Worm (Caenorhabditis elegans): ENCODE measurements around the gene F13H8.8.

Gene F13H8.8

DNA sequence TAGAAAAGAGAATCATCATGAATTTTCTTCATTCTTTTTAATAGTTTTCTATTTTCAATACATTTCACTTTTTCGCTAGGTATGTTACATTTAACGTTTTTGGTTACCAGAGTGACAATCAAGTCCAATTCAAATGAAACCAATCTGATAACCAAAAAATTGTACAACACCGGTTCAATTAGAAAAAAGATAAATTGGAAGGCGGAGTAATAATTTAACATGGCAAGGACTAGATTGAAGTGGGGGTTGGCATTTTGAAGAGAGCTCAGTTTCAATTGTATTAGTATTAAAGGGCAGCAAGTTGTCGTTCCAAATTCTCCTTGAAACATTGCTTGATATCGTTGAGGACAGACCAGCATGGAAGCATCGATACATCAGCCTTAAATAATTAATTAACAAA lies 15.2 kb downstream of the F13H8.8 start:
- TF ChIP-seq F26F4.8 (GFP tag; conservative IDR thresholded peaks at IDR 0.05), result no peak
- TF ChIP-seq snpc-1.2 (GFP tag; IDR thresholded peaks at IDR 0.05), result 0 out of 2 replicates have a peak, but pooled peaks have one; percentile 36
- no peak for TF ChIP-seq F37D6.2 (tag; optimal IDR thresholded peaks at IDR 0.05)
- TF ChIP-seq mdt-29 (GFP tag; IDR thresholded peaks at IDR 0.05), result 0 out of 2 replicates have a peak, but pooled peaks have one; percentile 25
- no peak for TF ChIP-seq lsy-2 (tag; optimal IDR thresholded peaks at IDR 0.05)
- peak; percentile 19 for TF ChIP-seq unc-130 (GFP tag; optimal IDR thresholded peaks at IDR 0.05)
- TF ChIP-seq F10B5.3 (tag; optimal IDR thresholded peaks at IDR 0.05), result no peak
- TF ChIP-seq lin-38 (GFP tag; IDR thresholded peaks at IDR 0.05), result peak; percentile 50; the same call in 1 of the 2 replicates
- TF ChIP-seq R02D3.7 (tag; optimal IDR thresholded peaks at IDR 0.05), result no peak
- TF ChIP-seq Y5F2A.4 (GFP tag; optimal IDR thresholded peaks at IDR 0.05), result no peak
- peak; percentile 20 for TF ChIP-seq nhr-102 (tag; optimal IDR thresholded peaks at IDR 0.05)
- TF ChIP-seq tra-1 (GFP tag; IDR thresholded peaks at IDR 0.05), result no peak
- peak; percentile 59 for TF ChIP-seq F49E8.2 (tag; optimal IDR thresholded peaks at IDR 0.05; ENCODE audit: borderline replicate concordance)
- peak; percentile 35 for TF ChIP-seq aha-1 (tag)
- peak in 1 of 2 experiments; percentile 78 for TF ChIP-seq unc-62 (GFP tag; optimal IDR thresholded peaks at IDR 0.05 in 1 of 2)
- no peak for TF ChIP-seq unc-62 (tag; optimal IDR thresholded peaks at IDR 0.05)
- TF ChIP-seq php-3 (GFP tag; IDR thresholded peaks at IDR 0.05), result no peak
- peak; percentile 23; the same call in 1 of the 2 replicates for TF ChIP-seq T26A8.4 (GFP tag; IDR thresholded peaks at IDR 0.05)
- no peak for TF ChIP-seq D1046.2 (GFP tag; IDR thresholded peaks at IDR 0.05)
- no peak for TF ChIP-seq zip-11 (GFP tag; IDR thresholded peaks at IDR 0.05)
- peak; percentile 69; the same call in 1 of the 2 replicates for TF ChIP-seq zfp-3 (GFP tag; conservative IDR thresholded peaks at IDR 0.05)
- TF ChIP-seq zfp-2 (tag; optimal IDR thresholded peaks at IDR 0.05), result no peak
- TF ChIP-seq ceh-62 (tag; optimal IDR thresholded peaks at IDR 0.05), result no peak
- no peak for TF ChIP-seq set-16 (GFP tag; IDR thresholded peaks at IDR 0.05)
- TF ChIP-seq mep-1 (tag; optimal IDR thresholded peaks at IDR 0.05), result peak; percentile 26
- TF ChIP-seq pha-4 (GFP tag; IDR thresholded peaks at IDR 0.05), result peak; percentile 19; the same call in 1 of the 2 replicates
- TF ChIP-seq pha-4 (tag; optimal IDR thresholded peaks at IDR 0.05), result no peak
- TF ChIP-seq daf-16 (GFP tag; optimal IDR thresholded peaks at IDR 0.05), result no peak
- TF ChIP-seq daf-16 (tag; optimal IDR thresholded peaks at IDR 0.05), result no peak

DNA sequence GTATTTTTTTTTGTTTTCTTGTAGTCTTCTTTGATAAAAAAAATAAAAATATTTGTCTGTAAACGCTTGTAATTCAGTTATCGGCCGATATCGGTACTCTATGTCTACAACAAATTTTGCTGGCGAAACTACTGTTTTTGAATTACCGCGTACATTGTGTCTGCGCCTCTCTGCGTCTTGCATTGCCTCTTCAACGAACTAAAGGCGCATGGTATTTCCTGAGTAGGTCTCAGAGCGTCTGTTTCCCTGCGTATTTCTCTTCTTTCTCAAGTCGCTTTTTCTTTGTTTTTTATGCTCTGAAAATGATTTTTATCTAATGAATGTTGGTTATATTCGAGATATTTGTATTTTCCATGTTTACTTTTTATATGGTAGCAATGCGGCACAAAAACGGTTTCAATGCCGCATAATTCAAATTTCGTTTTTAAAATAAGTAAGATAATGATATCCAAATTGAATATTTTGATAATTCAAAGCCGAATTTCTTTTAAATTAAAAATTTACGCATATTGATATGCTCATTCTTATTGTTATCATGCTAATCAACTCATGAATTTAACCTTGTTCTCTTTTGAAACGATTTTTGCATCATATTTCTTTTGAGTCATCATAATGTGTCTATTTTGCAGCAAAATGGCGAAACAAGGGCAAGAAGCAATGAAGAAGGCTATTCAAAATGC lies 17.0 kb downstream of the F13H8.8 start, which contains the start of gene phb-2:
TSS of gene phb-2 (plus strand) at position 630 of the 680 bp plus-strand sequence.
- TF ChIP-seq F49E8.2 (tag; optimal IDR thresholded peaks at IDR 0.05; ENCODE audit: borderline replicate concordance) (no peak), unc-62 (GFP tag; optimal IDR thresholded peaks at IDR 0.05 in 1 of 2) (no peak), unc-62 (tag; optimal IDR thresholded peaks at IDR 0.05) (no peak), aha-1 (tag) (peak; percentile 95), Y105C5A.15 (GFP tag; IDR thresholded peaks at IDR 0.05) (no peak), daf-16 (GFP tag; optimal IDR thresholded peaks at IDR 0.05) (no peak), daf-16 (tag; optimal IDR thresholded peaks at IDR 0.05) (peak; percentile 83), F44E2.7 (GFP tag; IDR thresholded peaks at IDR 0.05) (no peak), lin-29 (GFP tag; IDR thresholded peaks at IDR 0.05) (no peak), rbr-2 (tag; optimal IDR thresholded peaks at IDR 0.05) (peak; percentile 68), ceh-62 (tag; optimal IDR thresholded peaks at IDR 0.05) (no peak), lin-39 (tag; optimal IDR thresholded peaks at IDR 0.05) (no peak), fkh-10 (GFP tag; optimal IDR thresholded peaks at IDR 0.05) (no peak), nhr-76 (tag; optimal IDR thresholded peaks at IDR 0.05) (no peak), zfp-3 (GFP tag; conservative IDR thresholded peaks at IDR 0.05) (no peak), ces-1 (GFP tag; optimal IDR thresholded peaks at IDR 0.05) (no peak), jun-1 (tag; optimal IDR thresholded peaks at IDR 0.05) (no peak), ztf-11 (tag; optimal IDR thresholded peaks at IDR 0.05) (no peak), ceh-20 (GFP tag; IDR thresholded peaks at IDR 0.05) (no peak), lin-13 (GFP tag; optimal IDR thresholded peaks at IDR 0.05) (peak; percentile 63), daf-19 (GFP tag; conservative IDR thresholded peaks at IDR 0.05) (0 out of 2 replicates have a peak, but pooled peaks have one; percentile 18), tag-97 (GFP tag; IDR thresholded peaks at IDR 0.05) (no peak), ceh-82 (tag; optimal IDR thresholded peaks at IDR 0.05) (no peak), F26F4.8 (GFP tag; conservative IDR thresholded peaks at IDR 0.05) (no peak), Y5F2A.4 (GFP tag; optimal IDR thresholded peaks at IDR 0.05) (no peak), php-3 (GFP tag; IDR thresholded peaks at IDR 0.05) (0 out of 2 replicates have a peak, but pooled peaks have one; percentile 34), fos-1 (tag; optimal IDR thresholded peaks at IDR 0.05) (no peak), ceh-44 (GFP tag; IDR thresholded peaks at IDR 0.05) (no peak), nhr-42 (GFP tag; IDR thresholded peaks at IDR 0.05) (no peak), nhr-25 (tag; optimal IDR thresholded peaks at IDR 0.05; ENCODE audit: borderline replicate concordance, insufficient read depth) (peak; percentile 54), mxl-2 (GFP tag; conservative IDR thresholded peaks at IDR 0.05) (no peak)

Measured in whole organism, L4 larva.